Fruit fly (Drosophila melanogaster) whole organism, adult: ENCODE data around the gene CG12725.

Source experiments
- CG11617 ChIP-seq: fragments of 200-800 bp; sonication (Bioruptor generic); optimal IDR thresholded peaks from 2 replicates; lab custom pipeline; 2017; ENCODE audit warnings: mild to moderate bottlenecking, missing biosample characterization, missing genetic modification reagents, missing genetic modification characterization
- CG12768 ChIP-seq: fragments of 200-800 bp; sonication (Bioruptor generic); optimal IDR thresholded peaks from 2 replicates; lab custom pipeline; 2017; ENCODE audit warnings: missing biosample characterization, missing genetic modification characterization, mild to moderate bottlenecking, moderate library complexity, missing genetic modification reagents
- CG14711 ChIP-seq: fragments of 200-800 bp; sonication (Bioruptor generic); optimal IDR thresholded peaks from 2 replicates; lab custom pipeline; 2018; ENCODE audit warnings: missing biosample characterization, mild to moderate bottlenecking, missing genetic modification characterization, moderate library complexity
- CG1620 ChIP-seq: fragments of 200-800 bp; sonication (Bioruptor generic); optimal IDR thresholded peaks from 2 replicates; lab custom pipeline; 2016; ENCODE audit warnings: missing biosample characterization, missing genetic modification characterization
- CG33017 ChIP-seq: fragments of 200-800 bp; sonication (Bioruptor generic); optimal IDR thresholded peaks from 2 replicates; lab custom pipeline; 2018; ENCODE audit warnings: missing biosample characterization, mild to moderate bottlenecking, missing genetic modification characterization, moderate library complexity
- CG5204 ChIP-seq: fragments of 200-800 bp; sonication (Bioruptor generic); optimal IDR thresholded peaks from 2 replicates; lab custom pipeline; 2016; ENCODE audit warnings: missing biosample characterization, missing genetic modification characterization
- CG7045 ChIP-seq: fragments of 200-800 bp; sonication (Bioruptor generic); optimal IDR thresholded peaks from 2 replicates; lab custom pipeline; 2017; ENCODE audit warnings: missing biosample characterization, mild to moderate bottlenecking, missing genetic modification characterization
- CG7101 ChIP-seq: fragments of 200-800 bp; sonication (Bioruptor generic); optimal IDR thresholded peaks from 2 replicates; lab custom pipeline; 2018; ENCODE audit warnings: missing biosample characterization, mild to moderate bottlenecking, missing genetic modification characterization, moderate library complexity
- Clk ChIP-seq: fragments of 200-800 bp; sonication (Bioruptor generic); optimal IDR thresholded peaks from 2 replicates; lab custom pipeline; 2017; ENCODE audit warnings: missing biosample characterization, missing genetic modification characterization
- Crg-1 ChIP-seq: fragments of 200-800 bp; sonication (Bioruptor generic); optimal IDR thresholded peaks from 2 replicates; lab custom pipeline; 2016; ENCODE audit warnings: missing biosample characterization, missing genetic modification characterization
- Hr96 ChIP-seq: fragments of 200-800 bp; sonication (Bioruptor generic); optimal IDR thresholded peaks from 2 replicates; lab custom pipeline; 2016; ENCODE audit warnings: missing biosample characterization, missing genetic modification characterization
- Mnt ChIP-seq: fragments of 200-800 bp; sonication (Bioruptor generic); optimal IDR thresholded peaks from 2 replicates; lab custom pipeline; 2016; ENCODE audit warnings: missing biosample characterization, mild to moderate bottlenecking, missing genetic modification characterization
- bab1 ChIP-seq: fragments of 200-800 bp; sonication (Bioruptor generic); optimal IDR thresholded peaks from 3 replicates; lab custom pipeline; 2019; ENCODE audit warnings: missing biosample characterization, mild to moderate bottlenecking, missing genetic modification characterization, moderate library complexity
- cic ChIP-seq: fragments of 200-800 bp; sonication (Bioruptor generic); optimal IDR thresholded peaks from 2 replicates; lab custom pipeline; 2017; ENCODE audit warnings: missing biosample characterization, mild to moderate bottlenecking, missing genetic modification characterization, moderate library complexity
- cnc ChIP-seq, 2 experiments: fragments of >200 bp; optimal IDR thresholded peaks; 2 replicates each; lab custom pipeline; 2017
- kay ChIP-seq: fragments of 200-800 bp; sonication (Bioruptor generic); peaks from one replicate; lab custom pipeline; 2016; ENCODE audit warnings: missing biosample characterization, missing genetic modification characterization, borderline replicate concordance
- ovo ChIP-seq: fragments of 200-800 bp; sonication (Bioruptor generic); optimal IDR thresholded peaks from 2 replicates; lab custom pipeline; 2016; ENCODE audit warnings: missing biosample characterization, missing genetic modification characterization
- pad ChIP-seq: fragments of 200-800 bp; sonication (Bioruptor generic); optimal IDR thresholded peaks from 3 replicates; lab custom pipeline; 2017; ENCODE audit warnings: missing biosample characterization, missing genetic modification characterization, mild to moderate bottlenecking, moderate library complexity, missing genetic modification reagents
- tj ChIP-seq: fragments of 200-800 bp; sonication (Bioruptor generic); optimal IDR thresholded peaks from 3 replicates; lab custom pipeline; 2017; ENCODE audit warnings: missing biosample characterization, mild to moderate bottlenecking, missing genetic modification characterization, moderate library complexity
- toe ChIP-seq: fragments of 200-800 bp; sonication (Bioruptor generic); optimal IDR thresholded peaks from 2 replicates; lab custom pipeline; 2016; ENCODE audit warnings: missing biosample characterization, missing genetic modification characterization

Gene CG12725

DNA sequence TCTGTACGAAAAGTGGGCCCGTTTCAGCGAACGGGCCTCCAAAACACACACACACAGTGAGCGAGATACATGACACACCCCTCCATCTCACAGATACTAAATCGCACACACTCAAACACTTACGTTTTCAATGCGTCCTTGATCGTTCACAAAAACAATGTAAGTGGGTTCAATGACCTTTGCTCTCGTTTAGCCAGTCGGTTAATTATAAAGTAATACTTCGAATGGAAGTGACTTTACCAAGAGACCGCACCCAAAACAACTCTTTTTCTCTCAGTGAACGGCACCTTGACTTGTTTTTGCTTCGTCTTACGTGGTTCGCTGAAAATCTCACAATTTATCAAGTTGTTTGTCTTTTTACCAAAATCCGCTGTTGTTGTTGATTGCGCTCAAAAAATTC lies 8.3 kb downstream of the CG12725 start:
- no peak for TF ChIP-seq toe (GFP tag; lab: Kevin White, UChicago)
- TF ChIP-seq CG14711, result no peak
- no peak for TF ChIP-seq Clk (GFP tag; lab: Kevin White, UChicago)
- no peak for TF ChIP-seq Hr96 (GFP tag; lab: Kevin White, UChicago)
- TF ChIP-seq CG12768 (GFP tag; lab: Kevin White, UChicago), result no peak
- TF ChIP-seq CG33017 (tag; lab: Kevin White, UChicago), result no peak
- no peak for TF ChIP-seq Mnt (GFP tag; lab: Kevin White, UChicago)

DNA sequence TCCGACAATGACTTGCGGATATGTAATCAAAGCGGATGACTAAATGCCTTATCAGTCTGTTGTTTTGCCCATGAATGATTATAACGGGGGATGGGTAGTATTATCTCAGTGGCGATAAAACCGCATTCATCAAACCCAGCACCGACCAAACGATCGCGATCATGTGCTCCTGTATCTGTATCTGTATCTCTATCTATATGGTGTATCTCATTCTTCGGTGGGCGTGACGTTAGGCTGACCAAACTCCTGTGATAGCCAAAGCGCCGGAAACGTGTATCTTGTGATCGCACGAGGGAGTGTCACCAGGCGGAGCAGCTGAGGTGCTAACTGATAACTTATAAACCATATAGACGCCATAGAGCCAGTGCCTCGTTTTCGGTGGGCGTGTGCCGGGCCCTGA lies 9.9 kb downstream of the CG12725 start:
- peak; percentile 15 to 66 for TF ChIP-seq cnc (optimal IDR thresholded peaks at IDR 0.05; lab: Kevin White, UChicago)
- TF ChIP-seq tj, result no peak
- TF ChIP-seq Hr96 (GFP tag; lab: Kevin White, UChicago), result no peak
- TF ChIP-seq toe (GFP tag; lab: Kevin White, UChicago), result no peak
- no peak for TF ChIP-seq Clk (GFP tag; lab: Kevin White, UChicago)
- no peak for TF ChIP-seq CG33017 (tag; lab: Kevin White, UChicago)

DNA sequence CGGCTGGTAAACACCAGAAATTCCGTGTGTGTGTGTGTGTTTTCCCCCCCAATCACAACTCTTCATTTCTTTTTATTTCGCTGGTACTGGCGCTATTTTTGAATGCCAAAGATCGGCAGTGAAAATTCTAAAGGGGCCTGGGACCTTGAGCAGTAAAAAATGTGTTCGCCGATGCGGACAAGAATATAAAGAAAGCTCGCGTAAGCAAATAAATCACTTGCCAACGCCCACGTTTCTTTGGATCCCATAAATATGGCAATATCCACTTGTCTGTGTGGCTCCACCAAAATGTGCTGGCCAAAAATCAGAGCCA lies 10.7 kb downstream of the CG12725 start:
- no peak for TF ChIP-seq kay (GFP tag; lab: Kevin White, UChicago)
- TF ChIP-seq Hr96 (GFP tag; lab: Kevin White, UChicago), result no peak
- no peak for TF ChIP-seq Crg-1 (GFP tag; lab: Kevin White, UChicago)
- no peak for TF ChIP-seq pad
- TF ChIP-seq CG33017 (tag; lab: Kevin White, UChicago), result no peak
- TF ChIP-seq ovo (GFP tag; lab: Kevin White, UChicago), result no peak
- no peak for TF ChIP-seq Mnt (GFP tag; lab: Kevin White, UChicago)
- TF ChIP-seq CG7101 (tag; lab: Kevin White, UChicago), result no peak
- no peak for TF ChIP-seq CG5204 (GFP tag; lab: Kevin White, UChicago)
- no peak for TF ChIP-seq Clk (GFP tag; lab: Kevin White, UChicago)
- no peak for TF ChIP-seq CG11617 (GFP tag; lab: Kevin White, UChicago)
- TF ChIP-seq cnc (optimal IDR thresholded peaks at IDR 0.05; lab: Kevin White, UChicago), result no peak

DNA sequence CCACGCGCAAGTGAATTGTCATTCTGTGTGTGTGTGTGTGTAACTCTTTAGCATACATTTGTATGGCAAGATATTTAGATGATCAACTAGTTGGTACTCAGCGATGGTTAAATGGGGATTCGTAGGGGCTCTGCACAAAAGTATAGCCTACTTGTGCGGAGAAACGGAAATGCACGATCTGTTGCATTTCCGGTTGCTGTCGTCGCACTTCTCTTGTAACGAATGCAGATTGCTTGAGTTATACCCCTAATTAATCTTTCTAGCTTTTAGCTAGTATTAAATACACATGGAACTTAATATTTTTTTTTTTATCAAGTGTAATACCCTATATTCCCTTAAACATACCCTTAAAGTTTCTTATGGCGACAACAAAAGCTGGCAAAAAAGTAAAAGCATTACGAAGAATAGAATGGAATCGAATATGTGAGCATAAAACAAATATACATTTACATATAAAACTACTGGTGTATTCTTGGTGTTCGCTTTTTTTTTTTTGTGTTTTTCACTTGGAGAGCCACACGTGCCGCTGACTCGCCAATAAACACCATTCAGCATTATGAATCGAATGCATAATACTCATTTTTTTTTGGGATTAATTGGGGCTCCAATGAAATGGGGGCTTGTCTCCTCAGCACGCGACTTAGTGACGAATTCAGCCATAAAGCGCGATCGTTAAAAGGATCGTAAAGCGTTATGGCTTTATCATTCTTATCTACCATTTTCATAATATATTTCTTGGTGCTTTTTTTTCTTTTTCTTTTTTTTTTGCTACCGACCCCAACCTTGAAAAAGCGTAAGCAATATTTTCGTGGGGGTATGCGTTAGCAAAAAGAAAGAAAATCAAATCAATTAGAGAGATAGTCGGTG lies 11.3 kb downstream of the CG12725 start:
- no peak for TF ChIP-seq CG5204 (GFP tag; lab: Kevin White, UChicago)
- no peak for TF ChIP-seq CG12768 (GFP tag; lab: Kevin White, UChicago)
- TF ChIP-seq CG14711, result peak; percentile 48
- TF ChIP-seq tj, result peak; percentile 89
- peak; percentile 52 for TF ChIP-seq Crg-1 (GFP tag; lab: Kevin White, UChicago)
- peak; percentile 53 for TF ChIP-seq CG7101 (tag; lab: Kevin White, UChicago)
- TF ChIP-seq bab1 (GFP tag; lab: Kevin White, UChicago), result peak; percentile 69
- no peak for TF ChIP-seq Clk (GFP tag; lab: Kevin White, UChicago)
- peak; percentile 42 for TF ChIP-seq pad
- TF ChIP-seq Hr96 (GFP tag; lab: Kevin White, UChicago), result no peak

DNA sequence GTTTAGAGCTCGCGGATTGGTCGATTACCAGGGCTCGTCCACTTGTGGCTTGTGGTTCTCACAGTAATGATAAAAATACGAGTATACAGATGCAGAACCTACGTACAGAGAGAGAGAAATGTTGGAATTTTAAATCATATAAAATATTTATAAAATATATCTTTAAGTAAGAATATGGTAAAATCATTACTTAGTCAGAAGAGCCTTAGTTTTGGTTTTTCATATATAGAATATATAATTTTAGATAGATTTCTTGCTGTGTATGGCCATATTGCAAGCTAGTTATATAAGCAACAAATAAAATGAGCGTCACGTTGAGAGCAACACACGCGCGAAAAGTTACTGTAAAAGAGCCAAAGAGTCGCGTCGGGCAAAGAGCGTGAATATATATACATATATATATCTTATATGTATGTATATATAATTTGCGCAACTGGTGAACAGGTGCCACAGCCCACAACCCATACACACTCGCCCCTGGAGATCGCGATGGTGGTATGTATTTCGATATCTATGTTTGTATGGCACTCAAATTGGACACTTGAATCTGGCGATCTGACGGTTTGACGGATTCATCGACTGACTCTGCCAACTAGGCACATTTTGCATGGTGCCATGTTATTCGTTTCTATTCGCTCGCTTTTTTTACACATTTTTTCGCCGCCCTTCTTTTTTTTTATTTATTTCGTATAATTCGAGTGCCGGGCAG lies 12.0 kb downstream of the CG12725 start:
- TF ChIP-seq CG1620 (GFP tag; lab: Kevin White, UChicago) (no peak), kay (GFP tag; lab: Kevin White, UChicago) (no peak), CG7045 (GFP tag; lab: Kevin White, UChicago) (peak; percentile 69), CG14711 (peak; percentile 91), Clk (GFP tag; lab: Kevin White, UChicago) (no peak), CG33017 (tag; lab: Kevin White, UChicago) (peak; percentile 83), cic (GFP tag; lab: Kevin White, UChicago) (no peak), CG5204 (GFP tag; lab: Kevin White, UChicago) (no peak), CG12768 (GFP tag; lab: Kevin White, UChicago) (peak; percentile 17), bab1 (GFP tag; lab: Kevin White, UChicago) (peak; percentile 97), ovo (GFP tag; lab: Kevin White, UChicago) (peak; percentile 34), CG7101 (tag; lab: Kevin White, UChicago) (peak; percentile 91), Hr96 (GFP tag; lab: Kevin White, UChicago) (no peak), toe (GFP tag; lab: Kevin White, UChicago) (no peak), cnc (optimal IDR thresholded peaks at IDR 0.05; lab: Kevin White, UChicago) (no peak), CG11617 (GFP tag; lab: Kevin White, UChicago) (peak; percentile 72), tj (peak; percentile 91), pad (peak; percentile 72), Crg-1 (GFP tag; lab: Kevin White, UChicago) (no peak), Mnt (GFP tag; lab: Kevin White, UChicago) (no peak)

DNA sequence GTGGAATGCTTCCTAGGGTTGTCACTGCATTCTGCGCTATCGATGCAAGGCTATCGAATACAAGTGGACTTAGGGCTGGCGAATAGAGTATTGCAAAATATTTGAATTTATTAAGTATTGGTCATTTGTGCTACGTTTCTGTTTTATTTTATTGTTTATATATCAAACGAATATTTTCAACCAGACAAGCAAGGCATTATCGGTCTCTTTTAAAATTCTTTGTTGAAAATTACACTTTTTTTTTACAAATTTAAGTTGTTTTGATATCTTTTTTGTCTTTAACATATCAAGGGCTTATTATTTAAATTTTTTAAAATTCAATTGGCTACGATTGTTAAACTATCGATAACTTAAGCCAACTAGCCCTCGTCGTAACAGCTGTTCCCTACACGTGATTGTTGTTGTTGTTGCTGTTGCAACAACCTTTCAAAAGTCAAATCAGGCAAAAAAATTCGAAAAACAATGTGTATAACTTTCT lies 15.3 kb downstream of the CG12725 start, which contains the start of the genes Ype and CG1662:
TSS of gene Ype (minus strand) at position 45 of the 478 bp plus-strand sequence.
TSS of gene CG1662 (plus strand) at position 191 of the 478 bp plus-strand sequence.
- TF ChIP-seq cnc (optimal IDR thresholded peaks at IDR 0.05; lab: Kevin White, UChicago) (no peak), toe (GFP tag; lab: Kevin White, UChicago) (peak; percentile 81), cic (GFP tag; lab: Kevin White, UChicago) (peak; percentile 14), tj (peak; percentile 89), CG5204 (GFP tag; lab: Kevin White, UChicago) (no peak), CG1620 (GFP tag; lab: Kevin White, UChicago) (peak; percentile 93), CG7101 (tag; lab: Kevin White, UChicago) (peak; percentile 88), ovo (GFP tag; lab: Kevin White, UChicago) (peak; percentile 82), Clk (GFP tag; lab: Kevin White, UChicago) (peak; percentile 53), pad (peak; percentile 79), Mnt (GFP tag; lab: Kevin White, UChicago) (peak; percentile 94), CG7045 (GFP tag; lab: Kevin White, UChicago) (peak; percentile 63), bab1 (GFP tag; lab: Kevin White, UChicago) (peak; percentile 86), CG11617 (GFP tag; lab: Kevin White, UChicago) (peak; percentile 91), CG12768 (GFP tag; lab: Kevin White, UChicago) (peak; percentile 47), kay (GFP tag; lab: Kevin White, UChicago) (peak; percentile 89), CG14711 (peak; percentile 99), Crg-1 (GFP tag; lab: Kevin White, UChicago) (peak; percentile 83), Hr96 (GFP tag; lab: Kevin White, UChicago) (no peak), CG33017 (tag; lab: Kevin White, UChicago) (peak; percentile 58)
